Worm (Caenorhabditis elegans) whole organism, L1 larva: Measurements from ENCODE around the gene C34F6.10.

Experiments used
- C04F5.9 ChIP-seq: sonication (generic microtip); optimal IDR thresholded peaks from 2 replicates; lab custom pipeline; 2016; ENCODE audit warnings: missing genetic modification characterization, missing compliant biosample characterization
- C34B4.2 ChIP-seq: sonication (generic microtip); optimal IDR thresholded peaks from 2 replicates; lab custom pipeline; 2017; ENCODE audit warnings: mild to moderate bottlenecking, missing genetic modification characterization, missing compliant biosample characterization
- F16B12.6 ChIP-seq: fragments of 150-350 bp; optimal IDR thresholded peaks from 2 replicates; lab custom pipeline; 2014; ENCODE audit warnings: missing biosample characterization, missing genetic modification characterization
- aha-1 ChIP-seq: fragments of 150-350 bp; optimal IDR thresholded peaks from 2 replicates; lab custom pipeline; 2014; ENCODE audit warnings: missing biosample characterization, missing genetic modification characterization
- ceh-63 ChIP-seq: fragments of 200-800 bp; sonication (Bioruptor generic); optimal IDR thresholded peaks from 2 replicates; lab custom pipeline; 2018; ENCODE audit warnings: mild to moderate bottlenecking, missing genetic modification characterization, missing compliant biosample characterization
- ceh-8 ChIP-seq: fragments of 200-800 bp; sonication (Bioruptor generic); optimal IDR thresholded peaks from 2 replicates; lab custom pipeline; 2018; ENCODE audit warnings: mild to moderate bottlenecking, missing genetic modification characterization, moderate library complexity, missing compliant biosample characterization
- ceh-90 ChIP-seq: sonication (generic microtip); optimal IDR thresholded peaks from 2 replicates; lab custom pipeline; 2016; ENCODE audit warnings: missing genetic modification characterization, missing compliant biosample characterization
- efl-1 ChIP-seq, 4 experiments: fragments of 150-350 bp; optimal IDR thresholded peaks in 3 of 4; peaks in 1 of 4; 1 replicate in 1 of 4; 2 replicates in 3 of 4; lab custom pipeline; 2014; ENCODE audit warnings: missing biosample characterization in 2 of 4, missing genetic modification characterization in 2 of 4, missing genetic modification reagents in 2 of 4
- egl-13 ChIP-seq: sonication (generic microtip); optimal IDR thresholded peaks from 2 replicates; lab custom pipeline; 2016; ENCODE audit warnings: missing genotype, missing genetic modification reagents, missing genetic modification characterization, missing compliant biosample characterization
- egl-27 ChIP-seq, 2 experiments: fragments of 150-350 bp in 1 of 2; sonication (generic microtip); optimal IDR thresholded peaks; 3 replicates each; lab custom pipeline; 2017 to 2018; ENCODE audit warnings: missing biosample characterization in 2 of 2, missing genetic modification characterization in 2 of 2, missing genetic modification reagents in 2 of 2
- elt-2 ChIP-seq: sonication (generic microtip); optimal IDR thresholded peaks from 2 replicates; lab custom pipeline; 2016; ENCODE audit warnings: missing genetic modification characterization, mild to moderate bottlenecking, inconsistent platforms, missing compliant biosample characterization, missing genetic modification reagents
- fkh-8 ChIP-seq: sonication (generic microtip); optimal IDR thresholded peaks from 2 replicates; lab custom pipeline; 2016; ENCODE audit warnings: mild to moderate bottlenecking, missing genetic modification characterization, missing compliant biosample characterization
- grh-1 ChIP-seq: fragments of 200-800 bp; sonication (Bioruptor generic); IDR thresholded peaks from 2 replicates; pipeline ENCODE4 v1.3.6; 2022; ENCODE audit warnings: missing genetic modification reagents, missing genetic modification characterization, missing compliant biosample characterization
- hpl-2 ChIP-seq: fragments of 150-350 bp; optimal IDR thresholded peaks from 2 replicates; lab custom pipeline; 2014; ENCODE audit warnings: missing biosample characterization, missing genetic modification reagents, missing genetic modification characterization
- jun-1 ChIP-seq: fragments of 150-350 bp; optimal IDR thresholded peaks from 2 replicates; lab custom pipeline; 2014; ENCODE audit warnings: missing biosample characterization, missing genetic modification reagents, missing genetic modification characterization
- lin-13 ChIP-seq: fragments of 150-350 bp; optimal IDR thresholded peaks from 2 replicates; lab custom pipeline; 2014; ENCODE audit warnings: missing biosample characterization, missing genetic modification reagents, missing genetic modification characterization
- lin-15B ChIP-seq: fragments of 150-350 bp; sonication (generic microtip); optimal IDR thresholded peaks from 3 replicates; lab custom pipeline; 2014; ENCODE audit warnings: missing biosample characterization, missing genetic modification characterization
- lir-3 ChIP-seq: sonication (generic microtip); optimal IDR thresholded peaks from 2 replicates; lab custom pipeline; 2016; ENCODE audit warnings: mild to moderate bottlenecking, missing genetic modification characterization, moderate library complexity, missing compliant biosample characterization; ENCODE audit not compliant: poor library complexity
- lsy-2 ChIP-seq, 2 experiments: fragments of 150-350 bp; optimal IDR thresholded peaks; 2 replicates each; lab custom pipeline; 2014; ENCODE audit warnings: missing biosample characterization in 2 of 2, missing genetic modification characterization in 2 of 2
- mef-2 ChIP-seq: fragments of 150-350 bp; optimal IDR thresholded peaks from 2 replicates; lab custom pipeline; 2014; ENCODE audit warnings: missing biosample characterization, missing genetic modification characterization
- mep-1 ChIP-seq: fragments of 150-350 bp; optimal IDR thresholded peaks from 2 replicates; lab custom pipeline; 2014; ENCODE audit warnings: missing biosample characterization, missing genetic modification characterization
- nhr-12 ChIP-seq: sonication (generic microtip); optimal IDR thresholded peaks from 2 replicates; lab custom pipeline; 2017; ENCODE audit warnings: missing biosample characterization, missing genetic modification characterization
- nhr-19 ChIP-seq: fragments of 200-800 bp; sonication (Bioruptor generic); conservative IDR thresholded peaks from 2 replicates; pipeline ENCODE4 v1.3.6; 2022; ENCODE audit warnings: missing genetic modification characterization, missing compliant biosample characterization
- nhr-77 ChIP-seq: fragments of 150-350 bp; optimal IDR thresholded peaks from 2 replicates; lab custom pipeline; 2014; ENCODE audit warnings: missing biosample characterization, missing genetic modification characterization
- nhr-84 ChIP-seq: sonication (generic microtip); optimal IDR thresholded peaks from 2 replicates; lab custom pipeline; 2017; ENCODE audit warnings: missing biosample characterization, missing genetic modification characterization
- nhr-85 ChIP-seq: sonication (generic microtip); peaks from one replicate; lab custom pipeline; 2016; ENCODE audit warnings: missing genetic modification characterization, inconsistent platforms, missing compliant biosample characterization
- nhr-90 ChIP-seq: sonication (generic microtip); optimal IDR thresholded peaks from 2 replicates; lab custom pipeline; 2016; ENCODE audit warnings: mild to moderate bottlenecking, missing genetic modification characterization, missing compliant biosample characterization; ENCODE audit not compliant: poor library complexity
- pag-3 ChIP-seq: sonication (generic microtip); optimal IDR thresholded peaks from 2 replicates; lab custom pipeline; 2017; ENCODE audit warnings: missing genetic modification characterization, mild to moderate bottlenecking, missing compliant biosample characterization, antibody characterized with exemption, borderline replicate concordance; ENCODE audit not compliant: insufficient read depth
- pqm-1 ChIP-seq: sonication (generic microtip); optimal IDR thresholded peaks from 3 replicates; lab custom pipeline; 2017; ENCODE audit warnings: missing biosample characterization, missing genetic modification characterization
- skn-1 ChIP-seq: fragments of 150-350 bp; optimal IDR thresholded peaks from 2 replicates; lab custom pipeline; 2014; ENCODE audit warnings: missing biosample characterization, missing genetic modification characterization
- snu-23 ChIP-seq: sonication (generic microtip); optimal IDR thresholded peaks from 2 replicates; lab custom pipeline; 2016; ENCODE audit warnings: missing genetic modification characterization, missing compliant biosample characterization
- sup-37 ChIP-seq: fragments of 200-800 bp; sonication (Bioruptor generic); optimal IDR thresholded peaks from 2 replicates; lab custom pipeline; 2018; ENCODE audit warnings: mild to moderate bottlenecking, missing genetic modification characterization, missing compliant biosample characterization
- tbx-2 ChIP-seq: sonication (generic microtip); optimal IDR thresholded peaks from 2 replicates; lab custom pipeline; 2016; ENCODE audit warnings: missing genetic modification characterization, missing compliant biosample characterization
- unc-98 ChIP-seq: fragments of 200-800 bp; sonication (Bioruptor generic); IDR thresholded peaks from 2 replicates; pipeline ENCODE4 v1.3.6; 2022; ENCODE audit warnings: missing genetic modification characterization, missing compliant biosample characterization
- vab-15 ChIP-seq: sonication (generic microtip); optimal IDR thresholded peaks from 2 replicates; lab custom pipeline; 2017; ENCODE audit warnings: missing genotype, mild to moderate bottlenecking, missing genetic modification characterization, missing compliant biosample characterization
- xbp-1 ChIP-seq: sonication (generic microtip); optimal IDR thresholded peaks from 2 replicates; lab custom pipeline; 2016; ENCODE audit warnings: missing genetic modification characterization, missing compliant biosample characterization
- zip-4 ChIP-seq: fragments of 200-800 bp; sonication (Bioruptor generic); optimal IDR thresholded peaks from 2 replicates; lab custom pipeline; 2018; ENCODE audit warnings: mild to moderate bottlenecking, missing genetic modification characterization, moderate library complexity, missing compliant biosample characterization
- ztf-4 ChIP-seq: fragments of 150-350 bp; optimal IDR thresholded peaks from 2 replicates; lab custom pipeline; 2014; ENCODE audit warnings: missing biosample characterization, missing genetic modification characterization

The C34F6.10 gene

DNA sequence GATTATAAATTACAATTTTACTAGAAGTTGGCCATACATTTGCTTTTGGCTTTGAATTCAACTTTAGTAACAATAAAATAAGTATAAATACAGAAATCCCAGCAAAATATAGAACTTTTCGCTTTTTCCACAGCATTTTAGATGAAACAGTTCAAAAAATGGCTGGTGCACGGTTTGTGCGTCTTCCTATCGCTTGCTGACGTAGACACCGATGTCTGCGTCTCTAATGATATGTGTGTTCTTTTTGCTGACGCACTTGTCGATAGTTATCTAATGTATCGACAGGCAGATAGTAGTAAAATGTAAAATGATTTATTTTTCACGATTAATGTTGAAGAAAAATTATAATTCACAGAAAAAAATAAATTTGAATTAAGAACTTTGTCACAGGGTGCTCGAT lies 33.5 kb downstream of the C34F6.10 start, which contains the start of gene hst-2 (continued):
- peak; percentile 96 for TF ChIP-seq snu-23 (GFP tag; lab: Kevin White, UChicago)
- peak; percentile 94 for TF ChIP-seq grh-1 (GFP tag; lab: Robert Waterston, UW)
- TF ChIP-seq ceh-63 (GFP tag; lab: Kevin White, UChicago), result no peak
- TF ChIP-seq nhr-85 (tag; lab: Kevin White, UChicago), result peak; percentile 98
- TF ChIP-seq C04F5.9 (tag; lab: Kevin White, UChicago), result peak; percentile 68
- no peak for TF ChIP-seq vab-15 (tag; lab: Kevin White, UChicago)
- TF ChIP-seq sup-37 (GFP tag; lab: Kevin White, UChicago), result peak; percentile 86
- TF ChIP-seq xbp-1, result peak; percentile 93
- TF ChIP-seq pag-3 (tag; lab: Kevin White, UChicago), result peak; percentile 39
- TF ChIP-seq ztf-4 (tag; lab: Kevin White, UChicago), result peak; percentile 67
- TF ChIP-seq lsy-2 (tag; optimal IDR thresholded peaks at IDR 0.05; lab: Kevin White, UChicago), result peak; percentile 91 to 93
- TF ChIP-seq aha-1 (tag; lab: Kevin White, UChicago), result peak; percentile 86
- TF ChIP-seq tbx-2, result peak; percentile 97
- peak; percentile 81 for TF ChIP-seq lir-3 (tag; lab: Kevin White, UChicago)
- no peak for TF ChIP-seq lin-15B (tag; lab: Kevin White, UChicago)
- TF ChIP-seq mep-1 (tag; lab: Kevin White, UChicago), result peak; percentile 99
- TF ChIP-seq unc-98, result no peak
- TF ChIP-seq pqm-1 (tag; lab: Kevin White, UChicago), result no peak
- no peak for TF ChIP-seq C34B4.2
- TF ChIP-seq egl-13 (tag; lab: Kevin White, UChicago), result peak; percentile 83
- peak; percentile 78 for TF ChIP-seq zip-4 (GFP tag; lab: Kevin White, UChicago)
- TF ChIP-seq nhr-19 (GFP tag; lab: Robert Waterston, UW), result peak; percentile 94
- TF ChIP-seq elt-2 (tag; lab: Kevin White, UChicago), result peak; percentile 90
- TF ChIP-seq nhr-84 (tag; lab: Kevin White, UChicago), result no peak
- peak; percentile 88 for TF ChIP-seq nhr-77 (tag; lab: Kevin White, UChicago)
- TF ChIP-seq mef-2 (tag; lab: Kevin White, UChicago), result peak; percentile 84
- peak; percentile 85 for TF ChIP-seq ceh-8 (GFP tag; lab: Kevin White, UChicago)
- TF ChIP-seq fkh-8 (tag; lab: Kevin White, UChicago), result peak; percentile 76
- TF ChIP-seq ceh-90 (tag; lab: Kevin White, UChicago), result no peak
- peak; percentile 96 for TF ChIP-seq nhr-90 (tag; lab: Kevin White, UChicago)
- peak; percentile 90 for TF ChIP-seq jun-1
- TF ChIP-seq, all 84 proteins: peak for 61

DNA sequence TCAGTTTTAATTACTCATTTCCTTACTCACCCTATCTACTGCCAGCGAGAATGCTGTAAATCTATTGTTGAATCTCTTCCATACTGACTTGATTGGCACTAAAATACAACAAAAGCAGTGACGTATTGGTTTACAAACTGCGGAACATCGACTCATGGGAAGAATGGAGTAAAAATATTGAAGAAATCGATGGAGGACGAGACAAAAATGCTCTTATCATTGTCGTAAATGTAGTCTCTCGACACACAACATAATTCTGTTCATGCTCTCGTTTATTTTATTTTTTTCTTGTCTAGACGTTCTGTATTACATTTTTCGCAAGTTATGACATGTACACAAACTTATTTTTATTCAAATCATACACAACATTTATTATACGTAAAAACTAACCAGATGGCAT lies 36.7 kb downstream of the C34F6.10 start, which contains the start of gene C34F6.11:
Gene C34F6.11, minus strand, starts transcription at position 160 of the 400 bp plus-strand sequence.
- TF ChIP-seq lin-13 (GFP tag; lab: Kevin White, UChicago) (no peak), efl-1 (optimal IDR thresholded peaks at IDR 0.05; lab: Kevin White, UChicago) (no peak), efl-1 (GFP tag; optimal IDR thresholded peaks at IDR 0.05 in 1 of 2; lab: Kevin White, UChicago) (peak in 1 of 2 experiments; percentile 82)
- TF ChIP-seq, all 84 proteins: peak for 1

DNA sequence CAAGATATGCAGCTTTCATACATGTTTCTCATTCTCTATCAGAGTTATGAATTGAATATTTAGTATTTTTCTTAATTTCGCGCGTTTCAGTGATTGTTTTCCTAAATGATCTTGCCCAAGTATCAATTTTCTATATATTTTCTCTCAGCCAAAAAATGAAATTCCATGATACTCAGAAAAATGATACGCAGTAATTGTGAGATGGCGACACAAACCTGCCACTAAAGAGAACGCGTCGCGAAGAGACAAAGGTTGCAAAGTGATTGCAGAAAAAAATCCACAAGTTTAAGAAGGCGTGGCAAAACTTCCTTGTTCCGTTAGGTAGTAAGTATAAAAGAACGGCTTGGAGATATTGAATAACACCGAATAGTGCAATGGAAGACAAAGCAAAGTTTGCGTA lies 39.3 kb downstream of the C34F6.10 start, which contains the start of gene col-179:
Gene col-179, plus strand, starts transcription at position 301 of the 400 bp plus-strand sequence.
- TF ChIP-seq hpl-2, result no peak
- no peak for TF ChIP-seq F16B12.6 (tag; lab: Kevin White, UChicago)
- TF ChIP-seq skn-1, result no peak
- TF ChIP-seq nhr-12 (tag; lab: Kevin White, UChicago), result no peak
- TF ChIP-seq egl-27 (tag; optimal IDR thresholded peaks at IDR 0.05; lab: Kevin White, UChicago), result no peak
